Fruit fly (Drosophila melanogaster) whole organism, wandering third instar larva: ENCODE measurements around the gene sdk.

Source experiments
- Hnf4 ChIP-seq: fragments of 200-800 bp; sonication (Bioruptor generic); optimal IDR thresholded peaks from 2 replicates; lab custom pipeline; 2016; ENCODE audit warnings: missing biosample characterization, mild to moderate bottlenecking, missing genetic modification characterization
- Hr78 ChIP-seq: fragments of >200 bp; optimal IDR thresholded peaks from 2 replicates; lab custom pipeline; 2017; ENCODE audit warnings: missing biosample characterization, missing genetic modification characterization
- Hr83 ChIP-seq: fragments of 200-300 bp; sonication (Bioruptor generic); optimal IDR thresholded peaks from 2 replicates; lab custom pipeline; 2016; ENCODE audit warnings: missing biosample characterization, mild to moderate bottlenecking, missing genetic modification characterization, moderate library complexity; ENCODE audit not compliant: poor library complexity, severe bottlenecking
- Myc ChIP-seq: fragments of >200 bp; optimal IDR thresholded peaks from 2 replicates; lab custom pipeline; 2017
- Rel ChIP-seq, 2 experiments: fragments of 200-800 bp; sonication (Bioruptor generic) in 1 of 2; optimal IDR thresholded peaks; 2 replicates in 1 of 2; 3 replicates in 1 of 2; lab custom pipeline; 2016 to 2019; ENCODE audit warnings: mild to moderate bottlenecking in 2 of 2, missing biosample characterization in 2 of 2, missing genetic modification characterization in 2 of 2, moderate library complexity in 1 of 2
- Vsx2 ChIP-seq: fragments of 200-300, 225-300 bp; sonication (Bioruptor generic); optimal IDR thresholded peaks from 2 replicates; lab custom pipeline; 2018; ENCODE audit warnings: missing biosample characterization, missing genetic modification characterization; ENCODE audit not compliant: partially characterized antibody
- brk ChIP-seq: fragments of 200-800 bp; sonication (Bioruptor generic); optimal IDR thresholded peaks from 2 replicates; lab custom pipeline; 2016; ENCODE audit warnings: missing biosample characterization, mild to moderate bottlenecking, missing genetic modification characterization
- ey ChIP-seq: fragments of 200-800 bp; sonication (Bioruptor generic); optimal IDR thresholded peaks from 2 replicates; lab custom pipeline; 2016; ENCODE audit warnings: missing biosample characterization, missing genetic modification characterization
- foxo ChIP-seq, 2 experiments: fragments of 200-800 bp; sonication (Bioruptor generic); optimal IDR thresholded peaks; 2 replicates in 1 of 2; 3 replicates in 1 of 2; lab custom pipeline; 2016 to 2017; ENCODE audit warnings: missing biosample characterization in 2 of 2, missing genetic modification characterization in 2 of 2
- pan ChIP-seq: fragments of >200 bp; optimal IDR thresholded peaks from 2 replicates; lab custom pipeline; 2017
- psq ChIP-seq: fragments of 200-800 bp; sonication (Bioruptor generic); optimal IDR thresholded peaks from 3 replicates; lab custom pipeline; 2017; ENCODE audit warnings: missing biosample characterization, mild to moderate bottlenecking, missing genetic modification characterization, moderate library complexity
- rgr ChIP-seq: fragments of 200-800 bp; sonication (Bioruptor generic); optimal IDR thresholded peaks from 3 replicates; lab custom pipeline; 2016; ENCODE audit warnings: missing biosample characterization, mild to moderate bottlenecking, missing genetic modification characterization
- usp ChIP-seq: fragments of >200 bp; optimal IDR thresholded peaks from 2 replicates; lab custom pipeline; 2017; ENCODE audit warnings: missing biosample characterization, missing genetic modification characterization
- woc ChIP-seq: sonication (Bioruptor generic); optimal IDR thresholded peaks from 2 replicates; lab custom pipeline; 2016; ENCODE audit warnings: missing biosample characterization, mild to moderate bottlenecking, missing genetic modification characterization

DNA sequence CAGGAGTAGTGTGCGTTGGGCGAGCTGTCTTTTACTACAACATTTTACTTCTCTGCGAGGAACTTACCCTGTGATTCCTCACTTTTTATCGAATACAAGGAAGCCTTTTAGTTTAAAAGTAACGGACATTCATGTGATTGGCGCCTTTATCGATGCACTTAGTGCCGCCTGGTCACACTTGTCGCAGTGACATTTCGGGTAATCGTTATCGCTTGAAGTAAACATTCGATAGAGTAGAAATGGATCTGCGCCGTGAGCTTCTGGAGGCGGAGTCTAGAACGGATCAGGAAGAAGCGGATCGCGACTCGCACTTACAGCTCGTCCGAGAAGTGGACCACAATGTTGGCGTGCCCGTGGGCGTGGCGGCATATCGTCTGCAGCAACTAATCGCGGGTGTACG, 106.3 kb downstream of the sdk start, which contains the start of gene CG16989:
- TF ChIP-seq usp (GFP tag; lab: Kevin White, UChicago) (no peak), Hr78 (no peak), Myc (lab: Kevin White, UChicago) (no peak), Hr83 (GFP tag; lab: Kevin White, UChicago) (no peak), psq (GFP tag; lab: Kevin White, UChicago) (no peak), pan (lab: Kevin White, UChicago) (no peak), ey (GFP tag; lab: Kevin White, UChicago) (no peak), Vsx2 (GFP tag; lab: Kevin White, UChicago) (no peak), Hnf4 (GFP tag; lab: Kevin White, UChicago) (no peak), woc (no peak), Rel (GFP tag; optimal IDR thresholded peaks at IDR 0.05; lab: Kevin White, UChicago) (no peak), Rel (tag; optimal IDR thresholded peaks at IDR 0.05; lab: Kevin White, UChicago) (no peak), foxo (GFP tag; optimal IDR thresholded peaks at IDR 0.05; lab: Kevin White, UChicago) (no peak), rgr (GFP tag; lab: Kevin White, UChicago) (no peak), brk (no peak)
